Worm (Caenorhabditis elegans): Measurements from ENCODE around the gene C33H5.16.

The C33H5.16 gene

DNA sequence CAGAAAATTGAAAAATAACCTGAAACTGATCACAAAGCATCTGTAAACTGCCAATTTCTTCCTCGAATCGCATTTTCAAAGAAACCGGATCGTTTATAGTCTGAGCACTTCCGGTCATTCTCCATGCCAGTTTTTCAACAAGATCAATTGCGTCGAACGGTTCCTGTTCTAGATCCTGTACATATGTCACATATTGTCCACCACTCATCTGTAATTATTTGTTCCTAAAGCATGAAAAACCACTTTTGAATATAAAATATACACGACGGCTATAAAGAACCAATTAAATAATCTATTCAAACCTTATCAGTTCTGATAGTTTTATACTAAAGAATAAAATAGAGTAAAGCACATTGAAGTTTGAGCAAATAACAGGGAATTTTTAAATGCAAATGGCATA is 20.9 kb downstream of the C33H5.16 start, which contains the start of gene sec-10 (continued):
- TF ChIP-seq ztf-3 (GFP tag; optimal IDR thresholded peaks at IDR 0.05) (no peak), B0336.3 (GFP tag; IDR thresholded peaks at IDR 0.05) (peak; percentile 72; the same call in 1 of the 2 replicates), tbp1 (GFP tag; optimal IDR thresholded peaks at IDR 0.05) (peak; percentile 19), athp-1 (tag; optimal IDR thresholded peaks at IDR 0.05) (peak; percentile 73), snpc-4 (GFP tag; optimal IDR thresholded peaks at IDR 0.05) (no peak), snpc-4 (tag; optimal IDR thresholded peaks at IDR 0.05) (no peak)

DNA sequence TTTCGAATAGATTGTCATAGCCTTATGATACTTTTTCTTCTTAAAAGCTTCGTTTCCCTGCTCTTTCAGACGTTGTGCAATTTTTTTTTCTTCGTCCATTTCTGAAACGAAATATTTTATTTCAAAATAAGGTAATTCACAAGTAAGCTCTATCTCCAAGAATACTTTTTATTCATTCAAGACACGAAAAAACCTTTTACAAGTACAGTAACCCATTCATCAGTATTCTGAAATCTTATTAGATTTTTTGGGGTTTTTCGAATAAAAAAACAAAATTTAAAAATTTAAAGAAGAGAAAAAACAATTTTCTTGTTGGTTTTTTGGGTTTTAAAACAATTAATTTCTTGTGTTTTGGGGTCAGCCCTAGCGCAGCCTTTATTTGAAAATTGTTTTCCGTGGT is 24.3 kb downstream of the C33H5.16 start, which contains the start of gene rpap-3:
TSS of gene rpap-3 (minus strand) at position 101 of the 400 bp plus-strand sequence.
- TF ChIP-seq unc-62 (GFP tag; optimal IDR thresholded peaks at IDR 0.05) (no peak), repo-1 (tag; optimal IDR thresholded peaks at IDR 0.05) (no peak), tlf-1 (GFP tag; optimal IDR thresholded peaks at IDR 0.05) (no peak), cebp-1 (GFP tag; IDR thresholded peaks at IDR 0.05) (no peak), cebp-1 (tag; optimal IDR thresholded peaks at IDR 0.05) (peak; percentile 8), lin-40 (tag; optimal IDR thresholded peaks at IDR 0.05) (no peak), ztf-26 (tag; optimal IDR thresholded peaks at IDR 0.05) (no peak), T26A5.8 (tag; optimal IDR thresholded peaks at IDR 0.05) (no peak), hrde-1 (tag; optimal IDR thresholded peaks at IDR 0.05; ENCODE audit: borderline replicate concordance) (peak; percentile 8), madf-6 (GFP tag; IDR thresholded peaks at IDR 0.05) (peak; percentile 30; the same call in 1 of the 2 replicates), nhr-120 (GFP tag; IDR thresholded peaks at IDR 0.05) (no peak), B0336.3 (GFP tag; IDR thresholded peaks at IDR 0.05) (no peak)

DNA sequence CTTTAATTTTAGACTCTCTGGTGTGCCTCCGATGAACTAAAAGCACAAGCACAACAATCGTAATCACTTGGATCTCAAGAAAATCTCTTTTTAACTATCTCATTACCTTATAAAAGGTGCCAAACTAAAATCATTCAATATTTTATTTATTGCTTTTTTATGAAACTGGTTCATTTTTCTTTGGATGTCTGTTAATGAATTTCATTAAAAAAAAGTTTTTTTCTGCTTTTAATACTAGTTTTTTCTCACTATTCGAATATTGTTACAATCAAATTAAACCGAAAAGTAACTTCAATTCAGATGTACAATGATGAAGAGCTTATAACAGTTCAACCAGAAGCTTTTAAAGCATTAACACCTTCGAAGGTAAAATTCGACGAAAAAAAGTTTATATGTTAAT is 27.4 kb downstream of the C33H5.16 start, which contains the start of gene swd-2.1:
TSS of gene swd-2.1 (plus strand) at position 301 of the 400 bp plus-strand sequence.
- TF ChIP-seq ama-1 (optimal IDR thresholded peaks at IDR 0.05) (no peak), ama-1 (GFP tag; optimal IDR thresholded peaks at IDR 0.05) (no peak), lin-40 (tag; optimal IDR thresholded peaks at IDR 0.05) (no peak), cebp-1 (GFP tag; IDR thresholded peaks at IDR 0.05) (no peak), cebp-1 (tag; optimal IDR thresholded peaks at IDR 0.05) (no peak), ztf-22 (GFP tag; optimal IDR thresholded peaks at IDR 0.05) (no peak), attf-6 (GFP tag; IDR thresholded peaks at IDR 0.05) (no peak), atf-7 (tag; optimal IDR thresholded peaks at IDR 0.05) (no peak), gei-17 (GFP tag; optimal IDR thresholded peaks at IDR 0.05) (no peak)

DNA sequence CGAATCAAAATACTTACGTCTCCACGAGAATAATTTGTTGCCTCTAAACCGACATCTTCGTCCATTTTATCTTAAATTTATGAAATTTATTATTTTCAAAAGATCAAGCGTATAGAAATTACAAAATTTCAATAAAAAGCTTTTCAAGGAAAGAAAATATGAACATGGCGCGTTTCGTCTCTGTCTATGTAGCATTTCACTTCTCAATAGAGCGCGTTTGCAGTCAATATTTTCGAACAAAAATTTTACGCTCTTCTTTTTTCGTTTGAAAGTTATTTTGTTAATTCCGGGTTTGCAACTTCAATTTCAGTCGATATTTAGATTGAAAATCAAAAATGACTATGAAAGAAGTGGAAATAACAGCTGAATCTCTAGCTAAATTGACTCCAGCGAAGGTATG is 28.9 kb downstream of the C33H5.16 start, which contains the start of the genes hcf-1 and swd-2.2:
TSS of gene hcf-1 (minus strand) at position 70 of the 400 bp plus-strand sequence.
TSS of gene swd-2.2 (plus strand) at position 206 of the 400 bp plus-strand sequence.
- TF ChIP-seq dpl-1 (GFP tag; optimal IDR thresholded peaks at IDR 0.05) (peak; percentile 23), F23B12.7 (tag; optimal IDR thresholded peaks at IDR 0.05; ENCODE audit: insufficient read depth) (peak; percentile 33), lsl-1 (GFP tag; optimal IDR thresholded peaks at IDR 0.05) (peak; percentile 42), efl-1 (GFP tag; optimal IDR thresholded peaks at IDR 0.05) (peak; percentile 56), ztf-6 (GFP tag; IDR thresholded peaks at IDR 0.05) (no peak), tlf-1 (GFP tag; optimal IDR thresholded peaks at IDR 0.05) (no peak), nhr-80 (tag; optimal IDR thresholded peaks at IDR 0.05) (no peak), snpc-1.1 (tag; optimal IDR thresholded peaks at IDR 0.05; ENCODE audit: insufficient read depth) (no peak), snpc-4 (GFP tag; optimal IDR thresholded peaks at IDR 0.05) (no peak), snpc-4 (tag; optimal IDR thresholded peaks at IDR 0.05) (no peak), mcd-1 (GFP tag; IDR thresholded peaks at IDR 0.05) (peak; percentile 80), hmg-1.2 (GFP tag; IDR thresholded peaks at IDR 0.05) (0 out of 2 replicates have a peak, but pooled peaks have one; percentile 5), lag-1 (GFP tag; IDR thresholded peaks at IDR 0.05) (no peak), attf-5 (GFP tag; optimal IDR thresholded peaks at IDR 0.05) (peak; percentile 8), hlh-12 (tag; optimal IDR thresholded peaks at IDR 0.05) (no peak), Y67H2A.10 (GFP tag; conservative IDR thresholded peaks at IDR 0.05) (no peak), snpc-1.3 (tag; optimal IDR thresholded peaks at IDR 0.05; ENCODE audit: insufficient read depth) (peak; percentile 18)
